Fruit fly (Drosophila melanogaster) whole organism, embryonic: ENCODE data around the gene Notum.

Experiments
- CG1024 ChIP-seq: fragments of 200-800 bp; sonication (Bioruptor generic); IDR thresholded peaks from 2 replicates; pipeline ENCODE4 v1.3.6; 2022; ENCODE audit warnings: missing biosample characterization, missing genetic modification characterization
- CG10321 ChIP-seq: fragments of 200-800 bp; sonication (Bioruptor generic); IDR thresholded peaks from 2 replicates; pipeline ENCODE4 v1.3.6; 2022; ENCODE audit warnings: missing biosample characterization, missing genetic modification characterization
- CG10565 ChIP-seq: fragments of 200-800 bp; sonication (Bioruptor generic); optimal IDR thresholded peaks from 3 replicates; lab custom pipeline; 2016; ENCODE audit warnings: missing biosample characterization, mild to moderate bottlenecking, missing genetic modification characterization
- CG14965 ChIP-seq: fragments of 200-800 bp; sonication (Bioruptor generic); optimal IDR thresholded peaks from 2 replicates; lab custom pipeline; 2016; ENCODE audit warnings: missing biosample characterization, missing genetic modification characterization, borderline replicate concordance
- CG17912 ChIP-seq: fragments of 200-800 bp; sonication (Bioruptor generic); optimal IDR thresholded peaks from 2 replicates; lab custom pipeline; 2018; ENCODE audit warnings: missing biosample characterization, mild to moderate bottlenecking, missing genetic modification characterization
- CG2116 ChIP-seq: fragments of 200-800 bp; sonication (Bioruptor generic); optimal IDR thresholded peaks from 3 replicates; lab custom pipeline; 2018; ENCODE audit warnings: missing biosample characterization, mild to moderate bottlenecking, missing genetic modification characterization
- CG2120 ChIP-seq: fragments of 200-800 bp; sonication (Bioruptor generic); optimal IDR thresholded peaks from 3 replicates; lab custom pipeline; 2016; ENCODE audit warnings: missing biosample characterization, missing genetic modification characterization
- CG2712 ChIP-seq: fragments of 200-800 bp; optimal IDR thresholded peaks from 3 replicates; lab custom pipeline; 2019; ENCODE audit warnings: missing biosample characterization, mild to moderate bottlenecking, missing genetic modification characterization, moderate library complexity
- CG3847 ChIP-seq: fragments of 200-800 bp; sonication (Bioruptor generic); IDR thresholded peaks from 2 replicates; pipeline ENCODE4 v1.3.6; 2022; ENCODE audit warnings: missing biosample characterization, missing genetic modification characterization
- CG4854 ChIP-seq: fragments of 200-800 bp; sonication (Bioruptor generic); optimal IDR thresholded peaks from 2 replicates; lab custom pipeline; 2016; ENCODE audit warnings: missing biosample characterization, missing genetic modification characterization, inconsistent platforms
- CG6175 ChIP-seq: fragments of 200-800 bp; sonication (Bioruptor generic); IDR thresholded peaks from 3 replicates; pipeline ENCODE4 v1.3.6; 2022; ENCODE audit warnings: missing biosample characterization, missing genetic modification characterization
- CG6254 ChIP-seq: fragments of 200-800 bp; sonication (Bioruptor generic); optimal IDR thresholded peaks from 3 replicates; lab custom pipeline; 2017; ENCODE audit warnings: mild to moderate bottlenecking, missing biosample characterization, missing genetic modification reagents, missing genetic modification characterization
- CG6791 ChIP-seq: fragments of 200-800 bp; sonication (Bioruptor generic); IDR thresholded peaks from 3 replicates; pipeline ENCODE4 v1.3.6; 2022; ENCODE audit warnings: missing biosample characterization, missing genetic modification characterization; ENCODE audit not compliant: partially characterized antibody
- CG9727 ChIP-seq: fragments of 200-800 bp; sonication (Bioruptor generic); optimal IDR thresholded peaks from 3 replicates; lab custom pipeline; 2017; ENCODE audit warnings: missing biosample characterization, mild to moderate bottlenecking, missing genetic modification characterization
- CTCF ChIP-seq: fragments of 200-800 bp; sonication (Bioruptor generic); optimal IDR thresholded peaks from 2 replicates; lab custom pipeline; 2017; ENCODE audit warnings: missing biosample characterization, mild to moderate bottlenecking, missing genetic modification characterization, moderate library complexity
- CoRest ChIP-seq: fragments of 200-800 bp; sonication (Bioruptor generic); optimal IDR thresholded peaks from 3 replicates; lab custom pipeline; 2018; ENCODE audit warnings: missing biosample characterization, mild to moderate bottlenecking, missing genetic modification characterization, moderate library complexity
- Fer3 ChIP-seq: fragments of 200-800 bp; sonication (Bioruptor generic); optimal IDR thresholded peaks from 2 replicates; lab custom pipeline; 2018; ENCODE audit warnings: missing biosample characterization, mild to moderate bottlenecking, missing genetic modification characterization, moderate library complexity
- H2.0 ChIP-seq: fragments of 200-800 bp; sonication (Bioruptor generic); IDR thresholded peaks from 2 replicates; pipeline ENCODE4 v1.3.6; 2022; ENCODE audit warnings: missing biosample characterization, missing genetic modification characterization
- Hmx ChIP-seq: fragments of 200-800 bp; sonication (Bioruptor generic); optimal IDR thresholded peaks from 2 replicates; lab custom pipeline; 2016; ENCODE audit warnings: missing biosample characterization, missing genetic modification characterization
- Jarid2 ChIP-seq: fragments of 200-800 bp; sonication (Bioruptor generic); optimal IDR thresholded peaks from 3 replicates; lab custom pipeline; 2017; ENCODE audit warnings: mild to moderate bottlenecking, missing biosample characterization, missing genetic modification reagents, missing genetic modification characterization
- Nf-YB ChIP-seq: fragments of 200-800 bp; sonication (Bioruptor generic); optimal IDR thresholded peaks from 3 replicates; lab custom pipeline; 2019; ENCODE audit warnings: missing biosample characterization, mild to moderate bottlenecking, missing genetic modification characterization, moderate library complexity
- Sry-β ChIP-seq: fragments of 200-800 bp; sonication (Bioruptor generic); optimal IDR thresholded peaks from 2 replicates; lab custom pipeline; 2018; ENCODE audit warnings: missing biosample characterization, mild to moderate bottlenecking, missing genetic modification characterization, moderate library complexity
- ac ChIP-seq: fragments of 200-800 bp; sonication (Bioruptor generic); optimal IDR thresholded peaks from 3 replicates; lab custom pipeline; 2017; ENCODE audit warnings: missing biosample characterization, mild to moderate bottlenecking, missing genetic modification characterization
- amos ChIP-seq: fragments of 200-800 bp; sonication (Bioruptor generic); IDR thresholded peaks from 2 replicates; pipeline ENCODE4 v1.3.6; 2022; ENCODE audit warnings: missing biosample characterization, missing genetic modification characterization; ENCODE audit not compliant: partially characterized antibody
- ap ChIP-seq: fragments of 200-800 bp; sonication (Bioruptor generic); IDR thresholded peaks from 2 replicates; pipeline ENCODE4 v1.3.6; 2022; ENCODE audit warnings: missing biosample characterization, missing genetic modification characterization
- az2 ChIP-seq: fragments of 200-800 bp; sonication (Bioruptor generic); optimal IDR thresholded peaks from 3 replicates; lab custom pipeline; 2016; ENCODE audit warnings: missing biosample characterization, missing genetic modification characterization
- br ChIP-seq: fragments of >200 bp; optimal IDR thresholded peaks from 2 replicates; lab custom pipeline; 2017
- cad ChIP-seq: fragments of >200 bp; optimal IDR thresholded peaks from 2 replicates; lab custom pipeline; 2017; ENCODE audit warnings: missing biosample characterization, missing genetic modification characterization
- cato ChIP-seq: fragments of 200-800 bp; sonication (Bioruptor generic); optimal IDR thresholded peaks from 2 replicates; lab custom pipeline; 2016; ENCODE audit warnings: missing biosample characterization, missing genetic modification characterization, borderline replicate concordance
- chm ChIP-seq: fragments of 200-800 bp; sonication (Bioruptor generic); IDR thresholded peaks from 2 replicates; pipeline ENCODE4 v1.3.6; 2022; ENCODE audit warnings: missing biosample characterization, missing genetic modification characterization
- disco-r ChIP-seq: fragments of 200-800 bp; sonication (Bioruptor generic); optimal IDR thresholded peaks from 2 replicates; lab custom pipeline; 2016; ENCODE audit warnings: missing biosample characterization, missing genetic modification characterization
- dm ChIP-seq: fragments of 200-800 bp; sonication (Bioruptor generic); optimal IDR thresholded peaks from 3 replicates; lab custom pipeline; 2016; ENCODE audit warnings: missing biosample characterization, missing genetic modification characterization
- en ChIP-seq: fragments of 200-800 bp; sonication (Bioruptor generic); optimal IDR thresholded peaks from 2 replicates; lab custom pipeline; 2016; ENCODE audit warnings: missing biosample characterization, missing genetic modification characterization
- esg ChIP-seq: fragments of 200-800 bp; sonication (Bioruptor generic); conservative IDR thresholded peaks from 2 replicates; pipeline ENCODE4 v1.3.6; 2022; ENCODE audit warnings: missing biosample characterization, missing genetic modification characterization
- fd102C ChIP-seq: fragments of 200-800 bp; sonication (Bioruptor generic); optimal IDR thresholded peaks from 2 replicates; lab custom pipeline; 2018; ENCODE audit warnings: missing biosample characterization, mild to moderate bottlenecking, missing genetic modification characterization, moderate library complexity
- gem ChIP-seq: fragments of 200-800 bp; sonication (Bioruptor generic); optimal IDR thresholded peaks from 2 replicates; lab custom pipeline; 2019; ENCODE audit warnings: missing biosample characterization, mild to moderate bottlenecking, missing genetic modification characterization, moderate library complexity
- hbn ChIP-seq: fragments of 200-800 bp; sonication (Bioruptor generic); IDR thresholded peaks from 2 replicates; pipeline ENCODE4 v1.3.6; 2022; ENCODE audit warnings: missing biosample characterization, missing genetic modification characterization; ENCODE audit not compliant: partially characterized antibody
- hkb ChIP-seq, 2 experiments: fragments of 200-800 bp in 1 of 2; fragments of >200 bp in 1 of 2; sonication (Bioruptor generic) in 1 of 2; IDR thresholded peaks in 1 of 2; optimal IDR thresholded peaks in 1 of 2; 2 replicates each; pipeline versions ENCODE4 v1.3.6 to Lab custom; 2017 to 2022; ENCODE audit warnings: missing biosample characterization in 1 of 2, missing genetic modification characterization in 1 of 2
- ken ChIP-seq: fragments of 200-800 bp; sonication (Bioruptor generic); IDR thresholded peaks from 3 replicates; pipeline ENCODE4 v1.3.6; 2022; ENCODE audit warnings: missing biosample characterization, missing genetic modification characterization
- nau ChIP-seq: fragments of 200-800 bp; sonication (Bioruptor generic); optimal IDR thresholded peaks from 3 replicates; lab custom pipeline; 2017; ENCODE audit warnings: missing biosample characterization, mild to moderate bottlenecking, missing genetic modification characterization, missing genetic modification reagents
- org-1 ChIP-seq: fragments of 200-800 bp; sonication (Bioruptor generic); optimal IDR thresholded peaks from 2 replicates; lab custom pipeline; 2017; ENCODE audit warnings: missing biosample characterization, missing genetic modification characterization
- p53 ChIP-seq: fragments of 200-800 bp; sonication (Bioruptor generic); optimal IDR thresholded peaks from 2 replicates; lab custom pipeline; 2016; ENCODE audit warnings: missing biosample characterization, missing genetic modification characterization
- pfk ChIP-seq: fragments of 200-800 bp; sonication (Bioruptor generic); optimal IDR thresholded peaks from 2 replicates; lab custom pipeline; 2018; ENCODE audit warnings: missing biosample characterization, mild to moderate bottlenecking, missing genetic modification characterization, moderate library complexity
- pros ChIP-seq: fragments of 200-800 bp; sonication (Bioruptor generic); optimal IDR thresholded peaks from 3 replicates; lab custom pipeline; 2019; ENCODE audit warnings: missing biosample characterization, mild to moderate bottlenecking, missing genetic modification characterization, moderate library complexity
- pzg ChIP-seq: fragments of 200-800 bp; sonication (Bioruptor generic); optimal IDR thresholded peaks from 3 replicates; lab custom pipeline; 2018; ENCODE audit warnings: missing biosample characterization, mild to moderate bottlenecking, missing genetic modification characterization, moderate library complexity
- sim ChIP-seq: fragments of 200-800 bp; sonication (Bioruptor generic); IDR thresholded peaks from 2 replicates; pipeline ENCODE4 v1.3.6; 2022; ENCODE audit warnings: missing biosample characterization, missing genetic modification characterization
- tin ChIP-seq: fragments of 200-800 bp; sonication (Bioruptor generic); optimal IDR thresholded peaks from 3 replicates; lab custom pipeline; 2016; ENCODE audit warnings: missing biosample characterization, missing genetic modification characterization
- toy ChIP-seq: fragments of 200-800 bp; sonication (Bioruptor generic); IDR thresholded peaks from 2 replicates; pipeline ENCODE4 v1.3.6; 2022; ENCODE audit warnings: missing biosample characterization, missing genetic modification characterization
- trh ChIP-seq: fragments of 200-800 bp; sonication (Bioruptor generic); optimal IDR thresholded peaks from 2 replicates; lab custom pipeline; 2016; ENCODE audit warnings: missing biosample characterization, missing genetic modification characterization
- usp ChIP-seq: fragments of >200 bp; optimal IDR thresholded peaks from 2 replicates; lab custom pipeline; 2017; ENCODE audit warnings: missing biosample characterization, missing genetic modification characterization
- zfh1 ChIP-seq: fragments of 200-800 bp; sonication (Bioruptor generic); IDR thresholded peaks from 3 replicates; pipeline ENCODE4 v1.3.6; 2022; ENCODE audit warnings: missing biosample characterization, missing genetic modification characterization

The Notum gene

DNA sequence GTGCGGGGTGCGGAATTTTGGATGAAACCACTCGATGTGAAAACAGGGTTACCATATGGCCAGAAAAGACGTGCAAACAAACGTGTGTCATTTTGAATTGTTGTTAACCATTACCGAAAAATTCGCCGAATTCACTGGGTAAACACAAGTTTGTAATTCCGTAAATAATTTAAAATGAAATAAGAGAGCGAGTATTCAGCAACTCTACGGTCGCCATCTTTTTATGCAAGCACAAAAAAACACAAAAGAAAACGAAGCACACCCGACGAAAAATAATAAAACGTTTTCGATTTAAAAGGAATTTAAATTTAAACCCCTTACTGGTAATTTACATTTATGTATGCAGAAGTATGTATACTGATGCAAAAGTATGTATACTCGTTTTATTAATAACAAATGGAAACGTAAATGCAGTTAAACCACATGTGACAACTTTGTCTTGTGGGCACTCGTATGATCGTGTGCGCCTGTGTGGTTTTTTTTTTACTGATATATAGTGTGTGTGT is 22.6 kb downstream of the Notum start (continued):
- TF ChIP-seq en (GFP tag; lab: Kevin White, UChicago) (peak; percentile 84), usp (GFP tag; lab: Kevin White, UChicago) (no peak), dm (GFP tag; lab: Kevin White, UChicago) (peak; percentile 73), disco-r (GFP tag; lab: Kevin White, UChicago) (peak; percentile 78), gem (tag; lab: Kevin White, UChicago) (peak; percentile 95), chm (GFP tag; lab: Robert Waterston, UW) (peak; percentile 94), CG6175 (GFP tag; lab: Robert Waterston, UW) (peak; percentile 83; the same call in 2 of the 3 replicates), br (lab: Kevin White, UChicago) (no peak), amos (GFP tag; lab: Robert Waterston, UW) (no peak), CG2116 (peak; percentile 67), CG10321 (GFP tag; lab: Robert Waterston, UW) (peak; percentile 74; the same call in 1 of the 2 replicates), CG14965 (GFP tag; lab: Kevin White, UChicago) (peak; percentile 28), CG6791 (GFP tag; lab: Robert Waterston, UW) (no peak), ap (GFP tag; lab: Robert Waterston, UW) (peak; percentile 88), p53 (GFP tag; lab: Kevin White, UChicago) (peak; percentile 73), cad (no peak), esg (peak; percentile 83), pros (GFP tag; lab: Kevin White, UChicago) (peak; percentile 48), trh (GFP tag; lab: Kevin White, UChicago) (peak; percentile 85), CG9727 (GFP tag; lab: Kevin White, UChicago) (peak; percentile 92), CG3847 (GFP tag; lab: Robert Waterston, UW) (peak; percentile 88), sim (peak; percentile 78), nau (GFP tag; lab: Kevin White, UChicago) (peak; percentile 85), ken (peak; percentile 85), fd102C (GFP tag; lab: Kevin White, UChicago) (peak; percentile 43), Hmx (GFP tag; lab: Kevin White, UChicago) (peak; percentile 83), CG10565 (GFP tag; lab: Kevin White, UChicago) (peak; percentile 74), toy (GFP tag; lab: Robert Waterston, UW) (peak; percentile 67), Sry-β (GFP tag; lab: Kevin White, UChicago) (peak; percentile 46), CTCF (GFP tag; lab: Kevin White, UChicago) (peak; percentile 39), cato (GFP tag; lab: Kevin White, UChicago) (peak; percentile 25), pzg (GFP tag; lab: Kevin White, UChicago) (peak; percentile 18), hbn (no peak), ac (GFP tag; lab: Kevin White, UChicago) (peak; percentile 60), tin (GFP tag; lab: Kevin White, UChicago) (peak; percentile 86), zfh1 (GFP tag; lab: Robert Waterston, UW) (peak; percentile 95), Fer3 (tag; lab: Kevin White, UChicago) (peak; percentile 96), CG1024 (GFP tag; lab: Robert Waterston, UW) (peak; percentile 74), pfk (GFP tag; lab: Kevin White, UChicago) (no peak), CG2712 (tag; lab: Kevin White, UChicago) (peak; percentile 97), Jarid2 (peak; percentile 41), org-1 (peak; percentile 87), H2.0 (GFP tag; lab: Robert Waterston, UW) (peak; percentile 86), CG17912 (peak; percentile 81), CG4854 (GFP tag; lab: Kevin White, UChicago) (peak; percentile 79), CG6254 (GFP tag; lab: Kevin White, UChicago) (peak; percentile 86), Nf-YB (GFP tag; lab: Kevin White, UChicago) (peak; percentile 83), az2 (GFP tag; lab: Kevin White, UChicago) (peak; percentile 98), CoRest (tag; lab: Kevin White, UChicago) (peak; percentile 95), hkb (optimal IDR thresholded peaks at IDR 0.05; lab: Kevin White, UChicago) (no peak), hkb (GFP tag; IDR thresholded peaks at IDR 0.05; lab: Robert Waterston, UW) (peak; percentile 96), CG2120 (peak; percentile 95)
